Worm (Caenorhabditis elegans) whole organism, L1 larva: Measurements from ENCODE around the gene Y54G2A.19.
A peak's percentile ranks its signal among the peaks of the same experiment; 100 is the strongest.
"Not testable (repeated sequence)": the region's sequence is repeated elsewhere in the genome, so short reads cannot be mapped to it uniquely, and the experiment has no call there.

Experiments used
- C16A3.4 ChIP-seq: fragments of 150-350 bp; optimal IDR thresholded peaks from 2 replicates; lab custom pipeline; 2014; ENCODE audit warnings: missing biosample characterization, missing genetic modification characterization
- C34B4.2 ChIP-seq: sonication (generic microtip); optimal IDR thresholded peaks from 2 replicates; lab custom pipeline; 2017; ENCODE audit warnings: mild to moderate bottlenecking, missing genetic modification characterization, missing compliant biosample characterization
- F16B12.6 ChIP-seq: fragments of 150-350 bp; optimal IDR thresholded peaks from 2 replicates; lab custom pipeline; 2014; ENCODE audit warnings: missing biosample characterization, missing genetic modification characterization
- aha-1 ChIP-seq: fragments of 150-350 bp; optimal IDR thresholded peaks from 2 replicates; lab custom pipeline; 2014; ENCODE audit warnings: missing biosample characterization, missing genetic modification characterization
- ceh-8 ChIP-seq: fragments of 200-800 bp; sonication (Bioruptor generic); optimal IDR thresholded peaks from 2 replicates; lab custom pipeline; 2018; ENCODE audit warnings: mild to moderate bottlenecking, missing genetic modification characterization, moderate library complexity, missing compliant biosample characterization
- ceh-90 ChIP-seq: sonication (generic microtip); optimal IDR thresholded peaks from 2 replicates; lab custom pipeline; 2016; ENCODE audit warnings: missing genetic modification characterization, missing compliant biosample characterization
- ces-1 ChIP-seq: fragments of 150-350 bp; optimal IDR thresholded peaks from 2 replicates; lab custom pipeline; 2014; ENCODE audit warnings: missing biosample characterization, missing genetic modification reagents, missing genetic modification characterization
- dsc-1 ChIP-seq: sonication (generic microtip); optimal IDR thresholded peaks from 2 replicates; lab custom pipeline; 2016; ENCODE audit warnings: mild to moderate bottlenecking, missing genetic modification characterization, missing compliant biosample characterization
- efl-3 ChIP-seq: fragments of 200-800 bp; sonication (Bioruptor generic); optimal IDR thresholded peaks from 2 replicates; lab custom pipeline; 2018; ENCODE audit warnings: mild to moderate bottlenecking, missing genetic modification characterization, missing compliant biosample characterization
- egl-27 ChIP-seq, 2 experiments: fragments of 150-350 bp in 1 of 2; sonication (generic microtip); optimal IDR thresholded peaks; 3 replicates each; lab custom pipeline; 2017 to 2018; ENCODE audit warnings: missing biosample characterization in 2 of 2, missing genetic modification characterization in 2 of 2, missing genetic modification reagents in 2 of 2
- elt-2 ChIP-seq: sonication (generic microtip); optimal IDR thresholded peaks from 2 replicates; lab custom pipeline; 2016; ENCODE audit warnings: missing genetic modification characterization, mild to moderate bottlenecking, inconsistent platforms, missing compliant biosample characterization, missing genetic modification reagents
- elt-3 ChIP-seq, 6 experiments: fragments of 150-350 bp in 1 of 6; sonication (generic microtip); optimal IDR thresholded peaks; 2 replicates each; lab custom pipeline; 2017 to 2018; ENCODE audit warnings: missing biosample characterization in 6 of 6, missing genetic modification characterization in 6 of 6, inconsistent platforms in 1 of 6
- ets-5 ChIP-seq: fragments of 200-800 bp; sonication (Bioruptor generic); IDR thresholded peaks from 2 replicates; pipeline ENCODE4 v1.3.6; 2022; ENCODE audit warnings: missing genetic modification characterization, missing compliant biosample characterization
- fkh-10 ChIP-seq: sonication (generic microtip); optimal IDR thresholded peaks from 2 replicates; lab custom pipeline; 2017; ENCODE audit warnings: missing biosample characterization, missing genetic modification reagents, missing genetic modification characterization
- fos-1 ChIP-seq: fragments of 150-350 bp; optimal IDR thresholded peaks from 2 replicates; lab custom pipeline; 2014; ENCODE audit warnings: missing biosample characterization, missing genetic modification characterization
- hlh-17 ChIP-seq: fragments of 200-800 bp; sonication (Bioruptor generic); optimal IDR thresholded peaks from 2 replicates; lab custom pipeline; 2018; ENCODE audit warnings: missing genetic modification characterization, mild to moderate bottlenecking, missing compliant biosample characterization, moderate library complexity, borderline replicate concordance
- irx-1 ChIP-seq: sonication (generic microtip); optimal IDR thresholded peaks from 2 replicates; lab custom pipeline; 2016; ENCODE audit warnings: missing genetic modification characterization, missing compliant biosample characterization
- jun-1 ChIP-seq: fragments of 150-350 bp; optimal IDR thresholded peaks from 2 replicates; lab custom pipeline; 2014; ENCODE audit warnings: missing biosample characterization, missing genetic modification reagents, missing genetic modification characterization
- lin-13 ChIP-seq: fragments of 150-350 bp; optimal IDR thresholded peaks from 2 replicates; lab custom pipeline; 2014; ENCODE audit warnings: missing biosample characterization, missing genetic modification reagents, missing genetic modification characterization
- lin-14 ChIP-seq: fragments of 200-800 bp; sonication (Bioruptor generic); optimal IDR thresholded peaks from 2 replicates; lab custom pipeline; 2018; ENCODE audit warnings: mild to moderate bottlenecking, missing genetic modification characterization, moderate library complexity, missing compliant biosample characterization
- lin-15B ChIP-seq: fragments of 150-350 bp; sonication (generic microtip); optimal IDR thresholded peaks from 3 replicates; lab custom pipeline; 2014; ENCODE audit warnings: missing biosample characterization, missing genetic modification characterization
- lir-3 ChIP-seq: sonication (generic microtip); optimal IDR thresholded peaks from 2 replicates; lab custom pipeline; 2016; ENCODE audit warnings: mild to moderate bottlenecking, missing genetic modification characterization, moderate library complexity, missing compliant biosample characterization; ENCODE audit not compliant: poor library complexity
- mdl-1 ChIP-seq, 2 experiments: fragments of 150-350 bp; optimal IDR thresholded peaks; 2 replicates each; lab custom pipeline; 2014 to 2017; ENCODE audit warnings: missing biosample characterization in 2 of 2, missing genetic modification characterization in 2 of 2, inconsistent platforms in 1 of 2
- mep-1 ChIP-seq: fragments of 150-350 bp; optimal IDR thresholded peaks from 2 replicates; lab custom pipeline; 2014; ENCODE audit warnings: missing biosample characterization, missing genetic modification characterization
- nhr-11 ChIP-seq: fragments of 150-350 bp; optimal IDR thresholded peaks from 2 replicates; lab custom pipeline; 2014; ENCODE audit warnings: missing biosample characterization, missing genetic modification characterization
- nhr-20 ChIP-seq: sonication (generic microtip); optimal IDR thresholded peaks from 2 replicates; lab custom pipeline; 2016; ENCODE audit warnings: mild to moderate bottlenecking, missing genetic modification characterization, missing compliant biosample characterization
- nhr-237 ChIP-seq: fragments of 150-350 bp; optimal IDR thresholded peaks from 2 replicates; lab custom pipeline; 2014; ENCODE audit warnings: missing biosample characterization, missing genetic modification characterization
- nhr-47 ChIP-seq: sonication (generic microtip); optimal IDR thresholded peaks from 2 replicates; lab custom pipeline; 2016; ENCODE audit warnings: mild to moderate bottlenecking, missing genetic modification characterization, moderate library complexity, missing compliant biosample characterization
- nhr-71 ChIP-seq: sonication (generic microtip); optimal IDR thresholded peaks from 2 replicates; lab custom pipeline; 2016; ENCODE audit warnings: mild to moderate bottlenecking, missing genetic modification characterization, moderate library complexity, missing compliant biosample characterization
- nhr-76 ChIP-seq: sonication (generic microtip); optimal IDR thresholded peaks from 2 replicates; lab custom pipeline; 2017; ENCODE audit warnings: missing biosample characterization, missing genetic modification characterization
- nhr-90 ChIP-seq: sonication (generic microtip); optimal IDR thresholded peaks from 2 replicates; lab custom pipeline; 2016; ENCODE audit warnings: mild to moderate bottlenecking, missing genetic modification characterization, missing compliant biosample characterization; ENCODE audit not compliant: poor library complexity
- pag-3 ChIP-seq: sonication (generic microtip); optimal IDR thresholded peaks from 2 replicates; lab custom pipeline; 2017; ENCODE audit warnings: missing genetic modification characterization, mild to moderate bottlenecking, missing compliant biosample characterization, antibody characterized with exemption, borderline replicate concordance; ENCODE audit not compliant: insufficient read depth
- pax-3 ChIP-seq: fragments of 200-800 bp; sonication (Bioruptor generic); optimal IDR thresholded peaks from 2 replicates; lab custom pipeline; 2018; ENCODE audit warnings: mild to moderate bottlenecking, missing genetic modification characterization, moderate library complexity, missing compliant biosample characterization
- pqm-1 ChIP-seq: sonication (generic microtip); optimal IDR thresholded peaks from 3 replicates; lab custom pipeline; 2017; ENCODE audit warnings: missing biosample characterization, missing genetic modification characterization
- sptf-1 ChIP-seq: fragments of 150-350 bp; optimal IDR thresholded peaks from 2 replicates; lab custom pipeline; 2014; ENCODE audit warnings: missing biosample characterization, missing genetic modification characterization
- sup-37 ChIP-seq: fragments of 200-800 bp; sonication (Bioruptor generic); optimal IDR thresholded peaks from 2 replicates; lab custom pipeline; 2018; ENCODE audit warnings: mild to moderate bottlenecking, missing genetic modification characterization, missing compliant biosample characterization
- swsn-7 ChIP-seq: sonication (generic microtip); optimal IDR thresholded peaks from 2 replicates; lab custom pipeline; 2016; ENCODE audit warnings: missing genetic modification characterization, missing compliant biosample characterization
- tlp-1 ChIP-seq: fragments of 150-350 bp; optimal IDR thresholded peaks from 2 replicates; lab custom pipeline; 2014; ENCODE audit warnings: missing biosample characterization, missing genetic modification characterization
- unc-130 ChIP-seq: fragments of 150-350 bp; optimal IDR thresholded peaks from 2 replicates; lab custom pipeline; 2017; ENCODE audit warnings: missing biosample characterization, missing genetic modification characterization, inconsistent platforms
- unc-30 ChIP-seq: sonication (generic microtip); optimal IDR thresholded peaks from 2 replicates; lab custom pipeline; 2017; ENCODE audit warnings: missing biosample characterization, missing genetic modification characterization
- unc-62 ChIP-seq: fragments of 150-350 bp; optimal IDR thresholded peaks from 2 replicates; lab custom pipeline; 2014; ENCODE audit warnings: missing biosample characterization, missing genetic modification reagents, missing genetic modification characterization
- unc-86 ChIP-seq: sonication (generic microtip); optimal IDR thresholded peaks from 2 replicates; lab custom pipeline; 2016; ENCODE audit warnings: missing genetic modification characterization, missing compliant biosample characterization
- unc-98 ChIP-seq: fragments of 200-800 bp; sonication (Bioruptor generic); IDR thresholded peaks from 2 replicates; pipeline ENCODE4 v1.3.6; 2022; ENCODE audit warnings: missing genetic modification characterization, missing compliant biosample characterization
- zag-1 ChIP-seq: fragments of 150-350 bp; optimal IDR thresholded peaks from 2 replicates; lab custom pipeline; 2014; ENCODE audit warnings: missing biosample characterization, missing genetic modification characterization
- zip-4 ChIP-seq: fragments of 200-800 bp; sonication (Bioruptor generic); optimal IDR thresholded peaks from 2 replicates; lab custom pipeline; 2018; ENCODE audit warnings: mild to moderate bottlenecking, missing genetic modification characterization, moderate library complexity, missing compliant biosample characterization
- ztf-4 ChIP-seq: fragments of 150-350 bp; optimal IDR thresholded peaks from 2 replicates; lab custom pipeline; 2014; ENCODE audit warnings: missing biosample characterization, missing genetic modification characterization

The Y54G2A.19 gene

DNA sequence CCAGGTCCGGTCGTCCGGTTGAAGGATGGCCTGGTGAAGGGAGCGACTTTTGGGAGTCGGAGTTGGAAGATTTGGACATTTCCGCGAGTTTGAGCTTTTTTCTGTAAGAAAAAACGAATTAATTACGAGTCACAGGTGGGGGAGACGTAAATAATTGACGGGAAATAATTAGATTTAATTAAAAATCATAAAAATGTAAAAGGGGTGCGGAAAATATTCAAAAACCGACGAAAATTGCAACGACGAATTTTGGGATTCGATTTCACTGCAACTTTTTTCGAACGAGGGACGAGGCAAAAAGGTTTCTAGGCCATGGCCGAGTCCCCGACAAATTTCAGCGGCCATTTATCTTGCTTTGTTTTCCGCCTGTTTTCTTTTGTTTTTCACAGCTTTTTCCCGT, at the start of gene Y54G2A.19:
Gene Y54G2A.19, minus strand, starts transcription at position 101 of the 400 bp plus-strand sequence.
- not testable (repeated sequence) for TF ChIP-seq fos-1, ceh-90, nhr-11 (tag; lab: Kevin White, UChicago)
- TF ChIP-seq, all 84 proteins: peak for 0; not testable (repeated sequence) for 84

DNA sequence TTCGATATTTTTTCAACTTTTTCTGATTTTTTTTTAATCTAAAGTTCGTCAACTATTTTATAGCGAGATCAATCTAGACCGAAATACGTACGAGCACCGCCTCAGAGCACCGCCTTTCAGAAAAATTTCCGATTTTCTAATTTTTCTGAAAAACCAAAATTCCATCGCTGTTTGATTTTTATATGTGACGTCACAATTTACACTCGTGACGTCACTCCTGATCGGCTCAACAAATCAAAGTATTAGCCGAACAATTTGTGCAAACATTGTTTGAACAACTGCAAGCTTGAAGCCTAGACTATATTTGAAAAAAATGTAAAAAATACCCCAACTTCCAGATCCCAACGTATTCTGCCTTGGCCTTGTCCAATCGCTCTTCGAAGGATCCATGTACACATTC, 40.7 kb upstream of the Y54G2A.19 start:
- TF ChIP-seq nhr-20 (tag; lab: Kevin White, UChicago): no peak
- TF ChIP-seq unc-86 (tag; lab: Kevin White, UChicago): no peak
- TF ChIP-seq lin-14 (GFP tag; lab: Kevin White, UChicago): no peak
- TF ChIP-seq elt-2: no peak
- no peak for TF ChIP-seq tlp-1
- no peak for TF ChIP-seq swsn-7 (tag; lab: Kevin White, UChicago)
- TF ChIP-seq lin-15B: no peak

ce11 chrIV:2931228-2931627, 36.7 kb upstream of the Y54G2A.19 start, which contains the start of gene samt-1:
samt-1 (plus strand) TSS chrIV:2931403.
- TF ChIP-seq pax-3 (tag; lab: Kevin White, UChicago) (no peak), sptf-1 (no peak), mep-1 (tag; lab: Kevin White, UChicago) (no peak), F16B12.6 (tag; lab: Kevin White, UChicago) (no peak), egl-27 (tag; optimal IDR thresholded peaks at IDR 0.05; lab: Kevin White, UChicago) (no peak), pqm-1 (tag; lab: Kevin White, UChicago) (no peak), nhr-71 (tag; lab: Kevin White, UChicago) (no peak)

ce11 chrIV:2928409-2928808, 33.9 kb upstream of the Y54G2A.19 start, which contains the start of gene manf-1:
manf-1 (minus strand) TSS chrIV:2928421.
- TF ChIP-seq ceh-8 (no peak), hlh-17 (no peak), elt-3 (tag; optimal IDR thresholded peaks at IDR 0.05; lab: Kevin White, UChicago) (peak in 1 of 6 experiments; percentile 54), elt-2 (no peak), ces-1 (GFP tag; lab: Kevin White, UChicago) (no peak), fos-1 (tag; lab: Kevin White, UChicago) (peak; percentile 35), ets-5 (no peak), unc-98 (no peak), aha-1 (no peak), unc-86 (tag; lab: Kevin White, UChicago) (peak; percentile 61), C16A3.4 (tag; lab: Kevin White, UChicago) (peak; percentile 55), zag-1 (tag; lab: Kevin White, UChicago) (no peak), jun-1 (tag; lab: Kevin White, UChicago) (peak; percentile 60), unc-30 (no peak), lir-3 (tag; lab: Kevin White, UChicago) (no peak), nhr-20 (tag; lab: Kevin White, UChicago) (peak; percentile 69), F16B12.6 (tag; lab: Kevin White, UChicago) (peak; percentile 53), irx-1 (tag; lab: Kevin White, UChicago) (peak; percentile 74), ztf-4 (no peak), nhr-47 (tag; lab: Kevin White, UChicago) (peak; percentile 89), lin-13 (GFP tag; lab: Kevin White, UChicago) (peak; percentile 69), unc-62 (GFP tag; lab: Kevin White, UChicago) (no peak), nhr-90 (tag; lab: Kevin White, UChicago) (peak; percentile 71), efl-3 (GFP tag; lab: Kevin White, UChicago) (no peak), nhr-237 (tag; lab: Kevin White, UChicago) (no peak), nhr-76 (tag; lab: Kevin White, UChicago) (no peak), C34B4.2 (no peak), nhr-11 (tag; lab: Kevin White, UChicago) (no peak), unc-130 (tag; lab: Kevin White, UChicago) (peak; percentile 39), fkh-10 (GFP tag; lab: Kevin White, UChicago) (peak; percentile 37), egl-27 (tag; optimal IDR thresholded peaks at IDR 0.05; lab: Kevin White, UChicago) (no peak), sup-37 (GFP tag; lab: Kevin White, UChicago) (no peak), dsc-1 (tag; lab: Kevin White, UChicago) (peak; percentile 79), pag-3 (tag; lab: Kevin White, UChicago) (no peak), mdl-1 (tag; optimal IDR thresholded peaks at IDR 0.05; lab: Kevin White, UChicago) (peak in 1 of 2 experiments; percentile 62), zip-4 (no peak)
